Worm (Caenorhabditis elegans): Measurements from ENCODE around the gene F56D1.1.

F56D1.1 gene

ce11 chrII:5500986-5501657, 22.7 kb downstream of the F56D1.1 start, which contains the start of gene F12A10.8:
Gene F12A10.8, minus strand, starts transcription at chrII:5501064.
- TF ChIP-seq egl-13 (tag; optimal IDR thresholded peaks at IDR 0.05) (no peak), fkh-4 (tag; optimal IDR thresholded peaks at IDR 0.05; ENCODE audit: borderline replicate concordance) (no peak), mdl-1 (tag; optimal IDR thresholded peaks at IDR 0.05) (no peak), unc-62 (GFP tag; optimal IDR thresholded peaks at IDR 0.05) (no peak), pag-3 (tag; optimal IDR thresholded peaks at IDR 0.05; ENCODE audit: borderline replicate concordance, insufficient read depth) (no peak), dsc-1 (tag; optimal IDR thresholded peaks at IDR 0.05) (no peak), sptf-1 (tag; optimal IDR thresholded peaks at IDR 0.05) (no peak), isw-1 (GFP tag; IDR thresholded peaks at IDR 0.05) (no peak), irx-1 (tag; optimal IDR thresholded peaks at IDR 0.05) (no peak), nhr-28 (tag; optimal IDR thresholded peaks at IDR 0.05) (no peak), nhr-90 (tag; optimal IDR thresholded peaks at IDR 0.05; ENCODE audit: poor library complexity) (no peak), nhr-11 (tag; optimal IDR thresholded peaks at IDR 0.05) (no peak), tlp-1 (tag; optimal IDR thresholded peaks at IDR 0.05) (no peak), egl-27 (tag; optimal IDR thresholded peaks at IDR 0.05) (no peak), C16A3.4 (tag; optimal IDR thresholded peaks at IDR 0.05) (no peak), snu-23 (GFP tag; optimal IDR thresholded peaks at IDR 0.05) (peak; percentile 24), elt-2 (tag; optimal IDR thresholded peaks at IDR 0.05) (no peak), nhr-20 (tag; optimal IDR thresholded peaks at IDR 0.05) (no peak), unc-98 (GFP tag; IDR thresholded peaks at IDR 0.05) (no peak), efl-3 (GFP tag; optimal IDR thresholded peaks at IDR 0.05) (no peak), F16B12.6 (tag; optimal IDR thresholded peaks at IDR 0.05) (peak; percentile 30), lir-3 (tag; optimal IDR thresholded peaks at IDR 0.05; ENCODE audit: poor library complexity) (no peak), ets-5 (GFP tag; IDR thresholded peaks at IDR 0.05) (no peak), grh-1 (GFP tag; IDR thresholded peaks at IDR 0.05) (no peak), lin-13 (GFP tag; optimal IDR thresholded peaks at IDR 0.05) (no peak), rnt-1 (tag; optimal IDR thresholded peaks at IDR 0.05) (peak; percentile 21), lin-15B (tag; optimal IDR thresholded peaks at IDR 0.05) (peak; percentile 67), unc-86 (tag; optimal IDR thresholded peaks at IDR 0.05) (no peak), tbx-2 (tag; optimal IDR thresholded peaks at IDR 0.05) (no peak), hpl-2 (GFP tag; optimal IDR thresholded peaks at IDR 0.05) (no peak), nhr-76 (tag; optimal IDR thresholded peaks at IDR 0.05) (no peak), C34B4.2 (tag; optimal IDR thresholded peaks at IDR 0.05) (no peak), hlh-17 (GFP tag; optimal IDR thresholded peaks at IDR 0.05; ENCODE audit: borderline replicate concordance) (no peak), C04F5.9 (tag; optimal IDR thresholded peaks at IDR 0.05) (no peak), ceh-82 (tag; optimal IDR thresholded peaks at IDR 0.05) (peak in 1 of 3 experiments; percentile 32), vab-15 (tag; optimal IDR thresholded peaks at IDR 0.05) (no peak), jun-1 (tag; optimal IDR thresholded peaks at IDR 0.05) (no peak), pax-3 (tag; optimal IDR thresholded peaks at IDR 0.05) (no peak), nhr-77 (tag; optimal IDR thresholded peaks at IDR 0.05) (no peak), nhr-85 (tag) (peak; percentile 33), fkh-8 (tag; optimal IDR thresholded peaks at IDR 0.05) (no peak), pqm-1 (tag; optimal IDR thresholded peaks at IDR 0.05) (no peak), aly-2 (tag; optimal IDR thresholded peaks at IDR 0.05) (no peak), ceh-63 (GFP tag; optimal IDR thresholded peaks at IDR 0.05) (no peak), lin-35 (GFP tag; optimal IDR thresholded peaks at IDR 0.05) (peak; percentile 75 to 92), nhr-19 (GFP tag; conservative IDR thresholded peaks at IDR 0.05) (no peak), ceh-8 (GFP tag; optimal IDR thresholded peaks at IDR 0.05) (no peak), unc-30 (tag; optimal IDR thresholded peaks at IDR 0.05) (no peak), ama-1 (optimal IDR thresholded peaks at IDR 0.05) (no peak), dpl-1 (GFP tag; optimal IDR thresholded peaks at IDR 0.05) (peak; percentile 67 to 87 (median 79)), zag-1 (tag; optimal IDR thresholded peaks at IDR 0.05) (no peak), ztf-11 (tag; optimal IDR thresholded peaks at IDR 0.05) (no peak)
